In the genomic region with DNA sequence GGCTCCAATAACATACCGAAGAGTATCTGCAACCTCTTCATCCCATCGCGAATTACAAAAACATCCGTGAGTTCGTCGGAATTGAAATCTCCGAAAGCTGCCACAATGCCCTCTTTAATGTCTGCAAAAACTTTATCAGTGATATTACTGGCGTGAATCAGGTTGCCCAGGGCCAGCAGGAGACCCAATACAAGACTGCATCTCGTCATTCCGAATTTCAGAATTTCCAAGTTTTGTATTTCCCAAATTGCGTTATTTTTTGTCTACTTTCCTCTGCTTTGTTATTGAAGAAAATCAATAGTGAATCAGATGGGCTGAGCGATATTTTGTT, we compare ENCODE assay signal across 1 fruit fly cellular context.
TF ChIP-seq lines count a peak whose summit lies in the region.

No protein-coding gene starts in this region.

TF ChIP-seq in whole organism, embryonic, 481 proteins besides CTCF, POLR2A, EP300 and RAD21 (continued from another document):
- TF ChIP-seq CG13296 (GFP tag; optimal IDR thresholded peaks at IDR 0.05; lab: Kevin White, UChicago), result no peak
- TF ChIP-seq CG3163 (GFP tag; optimal IDR thresholded peaks at IDR 0.05; lab: Kevin White, UChicago), result no peak
- TF ChIP-seq HLH4C (GFP tag; IDR thresholded peaks at IDR 0.05; lab: Robert Waterston, UW; ENCODE audit: partially characterized antibody), result peak; percentile 52; the same call in 1 of the 3 replicates
- peak; percentile 30 for TF ChIP-seq CG1603 (tag; optimal IDR thresholded peaks at IDR 0.05; lab: Kevin White, UChicago)
- no peak for TF ChIP-seq dimm (GFP tag; IDR thresholded peaks at IDR 0.05; lab: Robert Waterston, UW)
- TF ChIP-seq chm (GFP tag; IDR thresholded peaks at IDR 0.05; lab: Robert Waterston, UW), result no peak
- no peak for TF ChIP-seq hkb (optimal IDR thresholded peaks at IDR 0.05; lab: Kevin White, UChicago)
- TF ChIP-seq hkb (GFP tag; IDR thresholded peaks at IDR 0.05; lab: Robert Waterston, UW), result no peak
- TF ChIP-seq CG6765 (GFP tag; optimal IDR thresholded peaks at IDR 0.05; lab: Kevin White, UChicago), result no peak
- TF ChIP-seq h (optimal IDR thresholded peaks at IDR 0.05; lab: Kevin White, UChicago), result no peak
- TF ChIP-seq hb (GFP tag; IDR thresholded peaks at IDR 0.05; lab: Robert Waterston, UW; ENCODE audit: partially characterized antibody), result 0 out of 3 replicates have a peak, but pooled peaks have one; percentile 7
- no peak for TF ChIP-seq gem (tag; optimal IDR thresholded peaks at IDR 0.05; lab: Kevin White, UChicago)
- TF ChIP-seq knrl (GFP tag; IDR thresholded peaks at IDR 0.05; lab: Robert Waterston, UW; ENCODE audit: partially characterized antibody), result peak; percentile 43; the same call in 1 of the 3 replicates
- no peak for TF ChIP-seq CG14860 (GFP tag; IDR thresholded peaks at IDR 0.05; lab: Robert Waterston, UW; ENCODE audit: partially characterized antibody)
